Worm (Caenorhabditis elegans): ENCODE measurements around the gene B0336.7.

- TF ChIP-seq ama-1 (optimal IDR thresholded peaks at IDR 0.05) (no peak), ceh-13 (GFP tag; optimal IDR thresholded peaks at IDR 0.05) (no peak), scrt-1 (GFP tag; IDR thresholded peaks at IDR 0.05) (no peak), flt-1 (GFP tag; IDR thresholded peaks at IDR 0.05) (no peak), aly-1 (tag; optimal IDR thresholded peaks at IDR 0.05) (no peak), tra-4 (tag; optimal IDR thresholded peaks at IDR 0.05) (no peak)
These were observed 47.4 kb upstream of the B0336.7 start, which contains the start of gene B0244.5 for ce11 chrIII:5744579-5744978.

Data from whole organism, early embryonic.